Fruit fly (Drosophila melanogaster): Measurements from ENCODE around the gene CG31681.

The CG31681 gene

DNA sequence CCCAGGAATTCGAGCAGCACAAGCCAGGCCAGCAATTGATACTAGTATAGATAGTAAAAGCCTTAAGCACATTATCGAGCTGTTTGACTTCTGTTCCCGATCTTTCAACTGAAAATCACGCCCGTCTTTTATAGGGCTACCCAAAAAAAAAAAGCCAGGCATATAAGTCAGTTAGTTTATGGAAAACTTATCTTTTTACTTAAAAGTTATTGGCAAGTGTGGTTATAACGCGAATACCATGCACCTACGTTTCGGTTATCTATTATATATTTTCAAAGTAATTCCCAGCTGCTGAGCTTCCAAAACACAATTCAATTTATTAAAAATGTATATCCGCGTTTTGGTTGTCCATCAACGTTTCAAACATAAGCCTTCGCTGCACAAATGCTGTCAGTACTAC lies at the start of gene CG31681:
Gene CG31681 (minus strand): TSS at position 101 of the 400 bp plus-strand sequence.
- no peak for TF ChIP-seq noc (tag; optimal IDR thresholded peaks at IDR 0.05)

DNA sequence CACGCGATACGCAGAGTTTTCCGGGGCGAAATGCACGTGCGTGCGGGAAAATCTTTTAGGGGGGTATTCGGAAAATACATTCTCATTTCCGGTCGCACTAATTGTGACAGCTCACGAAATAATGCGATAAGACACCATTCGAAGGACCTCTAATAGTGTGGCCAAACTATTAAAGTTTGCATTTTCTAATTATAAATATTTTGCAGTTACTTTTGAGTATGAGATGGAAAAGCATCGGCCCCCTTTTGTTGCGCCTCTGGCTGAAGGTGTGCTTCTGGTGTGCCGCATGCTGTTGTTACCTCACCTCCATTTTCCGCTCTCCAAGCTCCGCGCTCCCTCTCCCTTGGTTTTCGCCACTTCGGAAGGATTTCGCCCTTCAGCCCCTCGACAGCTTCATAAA lies 27.5 kb upstream of the CG31681 start:
- no peak for TF ChIP-seq noc (tag; optimal IDR thresholded peaks at IDR 0.05)

DNA sequence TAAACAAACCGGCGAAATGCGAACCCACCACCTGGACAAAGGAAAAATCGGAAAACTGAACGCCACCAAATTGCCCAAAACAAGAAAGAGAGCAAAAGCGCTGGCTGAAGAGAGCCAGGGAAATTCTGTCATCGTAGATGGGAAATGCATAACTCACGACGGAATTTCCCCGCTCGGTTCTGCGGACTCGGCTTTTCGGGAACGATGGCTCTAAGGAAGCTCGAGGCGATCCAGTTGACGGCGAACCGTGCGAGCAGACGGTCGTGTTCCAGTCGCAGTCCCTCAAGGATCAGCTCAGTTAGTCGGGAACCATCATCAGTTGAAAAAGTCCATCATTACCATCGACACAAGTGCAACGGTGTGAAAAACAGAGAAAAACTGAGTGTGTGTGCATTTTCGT lies 24.8 kb upstream of the CG31681 start, which contains the start of gene eys:
Gene eys (plus strand): TSS at position 232 of the 400 bp plus-strand sequence.
- TF ChIP-seq noc (tag; optimal IDR thresholded peaks at IDR 0.05): no peak

DNA sequence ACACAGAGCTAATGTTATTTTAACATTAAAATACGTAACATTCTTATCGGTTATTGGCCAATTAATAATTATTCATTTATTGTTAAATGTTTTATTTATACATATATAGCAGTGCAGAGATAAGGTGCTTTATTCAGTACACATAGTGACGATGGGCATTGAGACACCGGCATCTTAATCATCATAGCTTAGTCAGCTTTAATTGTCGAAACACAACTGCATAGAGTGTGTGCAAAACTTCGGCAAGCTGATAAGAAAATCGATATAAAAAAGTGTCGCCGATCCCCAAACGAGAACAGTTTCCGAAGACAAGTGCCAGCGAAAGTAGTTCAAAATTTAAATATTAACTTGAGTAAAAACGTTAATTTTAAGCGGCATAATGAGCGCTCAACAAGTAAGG lies 21.0 kb upstream of the CG31681 start, which contains the start of gene CG16995:
Gene CG16995 (plus strand): TSS at position 301 of the 400 bp plus-strand sequence.
- TF ChIP-seq noc (tag; optimal IDR thresholded peaks at IDR 0.05): no peak

DNA sequence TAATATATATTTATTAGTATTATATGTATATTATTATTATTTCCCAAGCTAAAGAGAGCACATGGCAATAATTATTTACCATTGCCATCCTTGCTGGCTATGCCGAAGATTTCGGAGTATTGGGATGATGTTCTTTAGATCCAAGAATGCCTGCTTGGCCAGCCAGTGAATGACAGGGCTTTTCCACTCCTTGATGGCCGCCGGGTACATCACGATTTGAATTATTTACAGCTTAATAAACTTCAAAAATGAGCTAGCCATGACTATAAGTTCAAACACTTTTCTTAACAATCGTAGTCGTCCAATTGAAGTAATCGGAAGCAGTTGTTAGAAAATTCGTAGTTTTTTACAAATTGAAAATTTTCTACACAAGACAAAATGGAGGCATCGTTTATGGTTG lies 13.1 kb upstream of the CG31681 start, which contains the start of gene CG31949:
Gene CG31949 (plus strand): TSS at position 301 of the 400 bp plus-strand sequence.
- TF ChIP-seq noc (tag; optimal IDR thresholded peaks at IDR 0.05): no peak

DNA sequence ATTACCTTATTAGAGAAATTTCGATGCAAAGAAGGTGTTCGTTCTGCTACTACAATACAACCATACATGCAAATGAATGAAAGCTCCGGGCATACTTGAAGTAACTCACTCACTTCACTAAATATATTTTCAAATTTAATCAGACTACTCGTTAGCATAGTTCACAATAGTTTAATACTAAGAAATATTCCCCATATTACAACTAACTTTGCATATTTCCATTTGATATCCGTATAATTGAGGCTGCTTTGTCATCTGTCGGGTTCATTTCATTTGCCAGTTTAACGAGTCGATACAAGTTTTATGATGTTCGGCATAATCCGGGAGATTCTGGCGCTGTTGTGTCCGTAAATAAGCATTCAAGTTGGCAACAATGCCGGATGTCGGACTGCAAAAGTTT lies 4.0 kb upstream of the CG31681 start, which contains the start of gene robl22E:
Gene robl22E (minus strand): TSS at position 101 of the 400 bp plus-strand sequence.
- TF ChIP-seq noc (tag; optimal IDR thresholded peaks at IDR 0.05): no peak

DNA sequence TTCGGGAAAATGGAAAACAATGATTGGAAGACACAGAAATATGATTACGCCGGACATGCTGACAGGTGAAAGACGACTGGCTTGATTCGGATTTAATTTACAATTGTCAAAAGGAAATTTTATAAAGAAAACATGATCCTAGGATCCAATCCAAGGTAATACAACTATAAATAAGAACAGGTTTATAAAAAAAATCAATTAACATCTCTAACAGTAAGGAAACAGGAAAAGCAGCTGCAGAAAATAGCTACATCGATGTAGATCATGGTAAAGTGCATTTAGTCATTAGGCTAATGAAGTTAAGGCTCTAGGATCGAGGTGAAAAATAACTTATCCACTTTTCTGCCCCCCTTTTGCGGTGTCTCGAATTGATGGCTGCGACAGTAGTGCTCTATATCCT lies 2.6 kb upstream of the CG31681 start, which contains the start of gene CG17237:
Gene CG17237 (minus strand): TSS at position 101 of the 400 bp plus-strand sequence.
- TF ChIP-seq noc (tag; optimal IDR thresholded peaks at IDR 0.05): no peak

DNA sequence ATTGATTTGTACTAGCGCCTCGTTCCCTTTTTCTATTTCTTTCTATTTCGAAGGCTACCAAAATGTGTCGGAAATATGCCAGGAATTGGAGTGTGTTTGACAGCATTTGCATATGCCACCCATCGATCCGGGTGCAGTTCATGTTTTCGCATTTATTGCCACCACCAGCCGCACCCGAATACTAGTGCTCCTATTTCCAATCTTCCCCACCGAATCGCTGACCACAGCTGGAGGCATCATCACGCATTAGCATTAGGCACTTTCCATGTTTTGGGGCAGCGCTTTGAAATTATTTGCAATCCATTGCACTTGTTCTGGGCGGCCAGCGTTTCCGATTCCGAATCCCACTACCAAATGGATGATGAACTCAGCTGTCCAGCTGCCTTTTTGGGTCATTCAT lies 1.1 kb upstream of the CG31681 start, which contains the start of gene CG42658:
Gene CG42658 (minus strand): TSS at position 101 of the 400 bp plus-strand sequence.
- no peak for TF ChIP-seq noc (tag; optimal IDR thresholded peaks at IDR 0.05)

DNA sequence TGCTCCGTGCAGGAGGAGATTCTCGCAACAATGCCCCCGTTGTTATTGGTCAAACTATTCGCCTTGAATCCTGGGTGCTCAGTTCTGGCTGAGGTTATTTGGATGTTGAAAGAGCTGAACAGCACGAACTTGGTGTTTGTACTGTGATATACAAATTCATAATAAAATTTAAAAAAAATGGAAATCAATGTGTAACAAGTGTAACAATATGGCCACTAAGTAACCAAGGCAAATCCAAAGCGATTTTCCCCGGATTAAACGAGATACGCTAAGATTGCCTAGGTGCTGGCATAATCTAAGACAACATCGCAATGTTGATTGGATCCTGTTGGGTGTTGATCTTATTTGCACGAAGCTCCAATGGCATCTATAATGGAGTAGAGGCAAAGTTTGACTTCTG lies 1.8 kb downstream of the CG31681 start, which contains the start of gene CG4271:
Gene CG4271 (plus strand): TSS at position 301 of the 400 bp plus-strand sequence.
- TF ChIP-seq noc (tag; optimal IDR thresholded peaks at IDR 0.05): no peak

DNA sequence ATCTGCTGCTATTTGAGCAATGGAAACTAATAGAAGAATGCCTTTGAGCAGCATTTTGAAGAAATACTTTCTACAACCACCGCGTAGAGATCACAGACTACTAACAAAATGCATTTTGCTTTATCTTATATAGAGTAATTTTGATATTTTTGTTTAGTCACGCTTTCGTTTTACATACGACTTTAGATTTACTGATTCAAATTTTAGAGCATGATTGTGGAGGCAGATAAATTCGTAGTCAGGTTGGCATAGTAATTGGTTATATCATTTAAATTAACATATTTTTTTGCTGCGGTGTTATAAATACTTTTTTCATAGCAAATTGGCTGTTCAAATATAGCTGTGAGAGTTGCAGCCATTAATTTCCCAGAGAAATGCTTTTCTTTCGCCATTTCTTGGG lies 17.6 kb downstream of the CG31681 start, which contains the start of gene CG17242:
Gene CG17242 (minus strand): TSS at position 101 of the 400 bp plus-strand sequence.
- TF ChIP-seq noc (tag; optimal IDR thresholded peaks at IDR 0.05): no peak

DNA sequence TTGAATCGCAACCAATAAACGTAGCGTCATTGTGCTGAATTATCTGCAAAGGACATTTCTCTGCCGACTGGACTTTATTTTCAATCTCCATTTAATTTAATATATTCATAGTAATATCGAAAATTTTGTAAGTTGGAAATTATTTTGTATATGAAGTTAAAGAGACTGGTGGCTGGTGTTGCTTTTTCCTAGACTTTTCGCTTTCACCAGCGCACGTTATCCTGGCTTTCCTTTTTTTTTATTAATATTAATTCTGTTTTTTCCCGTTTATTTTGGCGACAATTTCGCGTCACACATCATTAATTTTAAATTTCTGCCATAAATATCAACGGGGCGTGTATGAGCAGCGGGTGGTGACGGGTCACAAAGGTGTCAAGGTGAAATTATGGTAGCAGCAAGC lies 21.5 kb downstream of the CG31681 start, which contains the start of gene CG34049:
Gene CG34049 (minus strand): TSS at position 101 of the 400 bp plus-strand sequence.
- TF ChIP-seq noc (tag; optimal IDR thresholded peaks at IDR 0.05): no peak

DNA sequence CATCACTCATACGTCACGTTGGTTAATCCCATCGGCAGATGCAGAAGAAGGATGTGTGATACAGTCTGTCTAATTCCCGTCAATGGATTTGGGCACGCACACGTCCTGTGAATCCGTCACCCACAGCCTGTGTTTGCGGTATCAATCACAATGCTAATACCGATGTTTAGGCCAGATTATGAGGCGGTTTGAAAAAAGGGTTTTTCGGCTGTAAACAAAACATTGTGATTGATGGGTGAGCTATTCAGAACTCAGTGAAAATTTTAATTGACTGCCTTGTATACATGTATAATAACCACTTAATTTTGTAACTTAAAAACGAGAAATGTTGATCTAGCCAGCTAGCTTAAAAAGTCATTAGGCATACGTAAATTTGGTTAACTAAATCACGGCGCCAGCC lies 23.5 kb downstream of the CG31681 start, which contains the start of gene CG4270:
Gene CG4270 (plus strand): TSS at position 301 of the 400 bp plus-strand sequence.
- TF ChIP-seq noc (tag; optimal IDR thresholded peaks at IDR 0.05): no peak

DNA sequence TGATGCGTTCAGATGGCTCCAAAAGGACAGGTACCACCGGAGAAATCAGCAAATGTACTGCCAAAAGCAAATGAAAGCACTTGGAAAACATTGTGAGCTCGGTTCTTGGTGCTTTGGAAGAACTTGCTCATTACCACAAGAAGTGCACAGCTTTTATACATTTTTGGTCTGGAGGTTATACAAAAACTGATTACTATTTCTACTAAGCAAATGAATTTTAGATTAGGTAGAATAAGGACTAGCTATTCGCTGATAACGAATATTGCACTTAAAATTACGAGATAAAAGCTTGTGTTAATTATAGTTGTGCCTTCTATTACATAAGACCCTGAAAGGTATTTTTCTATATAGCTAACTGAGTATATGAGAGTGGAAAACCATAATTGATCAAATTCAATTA lies 31.7 kb downstream of the CG31681 start, which contains the start of gene Send1:
Gene Send1 (minus strand): TSS at position 101 of the 400 bp plus-strand sequence.
- no peak for TF ChIP-seq noc (tag; optimal IDR thresholded peaks at IDR 0.05)

DNA sequence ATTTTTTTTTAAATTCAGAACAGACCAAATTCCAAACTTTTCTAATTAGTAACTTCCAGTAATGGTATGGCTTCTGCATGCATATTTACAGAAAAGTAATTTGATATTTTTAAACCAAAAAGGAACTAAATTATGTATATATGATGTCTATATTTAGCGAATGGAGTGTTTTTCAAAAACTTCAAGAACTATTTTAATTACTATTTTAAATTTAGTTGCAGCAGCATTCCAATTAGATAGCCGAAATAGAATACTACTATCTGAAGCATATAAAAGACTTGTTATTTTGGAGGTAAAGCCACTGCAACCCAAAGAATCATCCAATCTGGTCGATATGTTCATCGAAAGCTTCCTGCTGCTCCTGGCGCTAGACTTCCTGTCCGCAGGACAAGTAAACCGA lies 33.9 kb downstream of the CG31681 start, which contains the start of gene CG17234:
Gene CG17234 (plus strand): TSS at position 301 of the 400 bp plus-strand sequence.
- TF ChIP-seq noc (tag; optimal IDR thresholded peaks at IDR 0.05): no peak

DNA sequence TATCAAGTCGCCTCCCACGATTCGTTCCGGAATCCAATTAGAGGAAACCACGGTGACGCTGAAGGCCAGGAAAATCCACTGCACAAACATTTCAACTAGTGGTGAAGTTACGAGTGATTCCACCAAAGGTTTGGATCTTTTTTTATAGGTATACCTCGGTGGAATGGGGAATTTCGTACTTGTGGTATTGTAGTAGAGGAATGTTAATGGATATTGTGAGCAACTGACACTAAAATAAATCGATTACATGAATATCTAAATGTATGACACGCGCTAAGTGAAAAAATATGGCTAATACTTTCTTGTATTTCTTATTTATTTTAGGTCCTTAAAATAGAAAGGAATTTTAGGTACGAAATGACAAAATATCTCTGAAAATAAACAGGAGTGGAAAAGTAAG lies 34.4 kb downstream of the CG31681 start, which contains the start of gene CG17239:
Gene CG17239 (minus strand): TSS at position 101 of the 400 bp plus-strand sequence.
- no peak for TF ChIP-seq noc (tag; optimal IDR thresholded peaks at IDR 0.05)

DNA sequence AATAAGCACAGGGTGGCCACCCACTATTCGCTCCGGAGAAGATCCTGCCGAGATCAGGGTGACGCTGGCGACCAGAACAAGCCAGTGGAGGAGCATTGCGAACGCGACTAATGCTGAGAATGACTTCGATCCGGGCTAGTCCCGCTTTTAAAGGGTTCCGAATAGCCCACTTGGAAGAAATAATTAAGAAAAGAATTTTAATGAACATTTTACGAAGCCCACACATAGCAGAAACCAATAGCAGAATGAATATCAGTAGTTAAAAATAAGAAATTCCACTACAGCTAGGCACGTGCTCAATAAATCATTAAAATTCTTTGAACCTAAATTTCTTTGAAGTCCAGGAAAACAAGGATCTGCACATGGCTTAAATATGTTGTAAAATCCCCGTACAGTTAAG lies 35.5 kb downstream of the CG31681 start, which contains the start of gene Ser12:
Gene Ser12 (minus strand): TSS at position 101 of the 400 bp plus-strand sequence.
- TF ChIP-seq noc (tag; optimal IDR thresholded peaks at IDR 0.05): no peak

DNA sequence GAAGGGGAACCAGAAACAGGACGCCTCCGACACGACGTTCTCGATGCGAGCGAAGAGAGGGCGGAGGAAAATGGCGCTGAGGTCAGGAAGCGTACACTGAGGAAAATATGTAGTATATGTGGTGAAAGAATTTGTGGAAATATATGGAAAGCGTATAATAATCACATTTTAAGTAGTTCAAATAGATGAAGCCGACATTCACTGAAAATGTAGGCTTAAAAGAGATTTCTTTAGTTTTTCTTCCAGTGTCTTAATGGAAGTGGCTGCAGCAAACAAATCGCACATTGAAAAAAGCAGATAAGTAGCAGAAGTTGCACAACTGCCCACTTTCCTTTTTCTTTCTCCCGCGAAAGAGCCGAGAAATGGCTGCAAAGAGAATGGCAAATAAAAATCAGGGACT lies 37.1 kb downstream of the CG31681 start:
- TF ChIP-seq noc (tag; optimal IDR thresholded peaks at IDR 0.05): no peak

All from whole organism, larva.